Worm (Caenorhabditis elegans) whole organism, L3 larva: ENCODE measurements around the gene K10H10.6.

ENCODE experiments used
- R02D3.7 ChIP-seq: fragments of 150-350 bp; optimal IDR thresholded peaks from 2 replicates; lab custom pipeline; 2014; ENCODE audit warnings: missing biosample characterization, missing genetic modification characterization
- aly-2 ChIP-seq: fragments of 150-350 bp; optimal IDR thresholded peaks from 2 replicates; lab custom pipeline; 2014; ENCODE audit warnings: missing biosample characterization, missing genetic modification characterization
- ama-1 ChIP-seq: fragments of 150-350 bp; optimal IDR thresholded peaks from 2 replicates; lab custom pipeline; 2018
- ceh-16 ChIP-seq: sonication (generic microtip); optimal IDR thresholded peaks from 2 replicates; lab custom pipeline; 2017; ENCODE audit warnings: missing biosample characterization, missing genetic modification characterization
- ceh-28 ChIP-seq: fragments of 150-350 bp; optimal IDR thresholded peaks from 2 replicates; lab custom pipeline; 2014; ENCODE audit warnings: missing biosample characterization, missing genetic modification reagents, missing genetic modification characterization
- ceh-82 ChIP-seq: fragments of 150-350 bp; optimal IDR thresholded peaks from 2 replicates; lab custom pipeline; 2014; ENCODE audit warnings: missing biosample characterization, missing genetic modification characterization
- ceh-9 ChIP-seq: sonication (generic microtip); optimal IDR thresholded peaks from 2 replicates; lab custom pipeline; 2018; ENCODE audit warnings: missing biosample characterization, missing genetic modification characterization
- daf-12 ChIP-seq: fragments of 150-350 bp; optimal IDR thresholded peaks from 2 replicates; lab custom pipeline; 2014; ENCODE audit warnings: missing biosample characterization, missing genetic modification reagents, missing genetic modification characterization
- egl-27 ChIP-seq: sonication (generic microtip); optimal IDR thresholded peaks from 4 replicates; lab custom pipeline; 2017; ENCODE audit warnings: missing biosample characterization, missing genetic modification reagents, missing genetic modification characterization
- elt-1 ChIP-seq: fragments of 150-350 bp; optimal IDR thresholded peaks from 2 replicates; lab custom pipeline; 2014; ENCODE audit warnings: missing biosample characterization, missing genetic modification characterization
- elt-2 ChIP-seq: sonication (generic microtip); optimal IDR thresholded peaks from 2 replicates; lab custom pipeline; 2016; ENCODE audit warnings: missing genetic modification reagents, mild to moderate bottlenecking, missing genetic modification characterization, missing compliant biosample characterization
- elt-3 ChIP-seq, 3 experiments: fragments of 150-350 bp in 1 of 3; sonication (generic microtip) in 2 of 3; optimal IDR thresholded peaks; 2 replicates in 2 of 3; 4 replicates in 1 of 3; lab custom pipeline; 2014 to 2017; ENCODE audit warnings: missing biosample characterization in 3 of 3, missing genetic modification characterization in 3 of 3
- fkh-10 ChIP-seq: sonication (generic microtip); optimal IDR thresholded peaks from 2 replicates; lab custom pipeline; 2017; ENCODE audit warnings: missing biosample characterization, missing genetic modification reagents, missing genetic modification characterization
- fos-1 ChIP-seq: fragments of 150-350 bp; optimal IDR thresholded peaks from 2 replicates; lab custom pipeline; 2014; ENCODE audit warnings: missing biosample characterization, missing genetic modification characterization
- hmg-11 ChIP-seq: sonication (generic microtip); optimal IDR thresholded peaks from 2 replicates; lab custom pipeline; 2016; ENCODE audit warnings: missing genetic modification characterization, missing compliant biosample characterization
- jun-1 ChIP-seq: fragments of 150-350 bp; optimal IDR thresholded peaks from 2 replicates; lab custom pipeline; 2014; ENCODE audit warnings: missing biosample characterization, missing genetic modification reagents, missing genetic modification characterization
- lin-15B ChIP-seq: fragments of 150-350 bp; optimal IDR thresholded peaks from 2 replicates; lab custom pipeline; 2014; ENCODE audit warnings: missing biosample characterization, missing genetic modification characterization
- lin-39 ChIP-seq: fragments of 150-350 bp; optimal IDR thresholded peaks from 2 replicates; lab custom pipeline; 2018; ENCODE audit warnings: missing biosample characterization, missing genetic modification reagents, missing genetic modification characterization
- lsy-12 ChIP-seq: sonication (generic microtip); optimal IDR thresholded peaks from 2 replicates; lab custom pipeline; 2016; ENCODE audit warnings: mild to moderate bottlenecking, missing genetic modification characterization, missing compliant biosample characterization
- mml-1 ChIP-seq: fragments of 150-350 bp; sonication (generic microtip); optimal IDR thresholded peaks from 3 replicates; lab custom pipeline; 2014; ENCODE audit warnings: missing biosample characterization, missing genetic modification characterization
- nfya-1 ChIP-seq: sonication (generic microtip); optimal IDR thresholded peaks from 2 replicates; lab custom pipeline; 2017; ENCODE audit warnings: missing genetic modification characterization, mild to moderate bottlenecking, missing compliant biosample characterization, antibody characterized with exemption, moderate library complexity; ENCODE audit not compliant: insufficient read depth
- nhr-11 ChIP-seq: fragments of 150-350 bp; optimal IDR thresholded peaks from 2 replicates; lab custom pipeline; 2014; ENCODE audit warnings: missing biosample characterization, missing genetic modification characterization
- nhr-23 ChIP-seq: fragments of 150-350 bp; optimal IDR thresholded peaks from 2 replicates; lab custom pipeline; 2014; ENCODE audit warnings: missing biosample characterization, missing genetic modification reagents, missing genetic modification characterization
- nhr-237 ChIP-seq: fragments of 150-350 bp; optimal IDR thresholded peaks from 2 replicates; lab custom pipeline; 2014; ENCODE audit warnings: missing biosample characterization, missing genetic modification characterization
- nhr-25 ChIP-seq: sonication (generic microtip); optimal IDR thresholded peaks from 2 replicates; lab custom pipeline; 2017; ENCODE audit warnings: missing biosample characterization, missing genetic modification characterization
- nhr-28 ChIP-seq: fragments of 150-350 bp; optimal IDR thresholded peaks from 2 replicates; lab custom pipeline; 2014; ENCODE audit warnings: missing biosample characterization, missing genetic modification characterization
- nhr-43 ChIP-seq: sonication (generic microtip); optimal IDR thresholded peaks from 2 replicates; lab custom pipeline; 2016; ENCODE audit warnings: mild to moderate bottlenecking, missing genetic modification characterization, missing compliant biosample characterization; ENCODE audit not compliant: poor library complexity, severe bottlenecking
- nhr-67 ChIP-seq: fragments of 150-350 bp; optimal IDR thresholded peaks from 2 replicates; lab custom pipeline; 2014; ENCODE audit warnings: missing biosample characterization, missing genetic modification characterization
- nhr-76 ChIP-seq: fragments of 150-350 bp; sonication (generic microtip); optimal IDR thresholded peaks from 5 replicates; lab custom pipeline; 2014; ENCODE audit warnings: missing biosample characterization, missing genetic modification characterization
- nhr-77 ChIP-seq: fragments of 150-350 bp; optimal IDR thresholded peaks from 2 replicates; lab custom pipeline; 2014; ENCODE audit warnings: missing biosample characterization, missing genetic modification characterization
- pha-4 ChIP-seq: fragments of 150-350 bp; optimal IDR thresholded peaks from 2 replicates; lab custom pipeline; 2014; ENCODE audit warnings: missing biosample characterization, missing genetic modification reagents, missing genetic modification characterization
- pqm-1 ChIP-seq: fragments of 150-350 bp; optimal IDR thresholded peaks from 2 replicates; lab custom pipeline; 2017; ENCODE audit warnings: missing biosample characterization, missing genetic modification characterization, inconsistent platforms
- sea-2 ChIP-seq: fragments of 150-350 bp; sonication (generic microtip); optimal IDR thresholded peaks from 4 replicates; lab custom pipeline; 2014; ENCODE audit warnings: missing biosample characterization, missing genetic modification reagents, missing genetic modification characterization
- skn-1 ChIP-seq: fragments of 150-350 bp; optimal IDR thresholded peaks from 2 replicates; lab custom pipeline; 2014; ENCODE audit warnings: missing biosample characterization, missing genetic modification characterization
- snpc-4 ChIP-seq: fragments of 150-350 bp; optimal IDR thresholded peaks from 2 replicates; lab custom pipeline; 2014; ENCODE audit warnings: missing biosample characterization, missing genetic modification characterization
- tbx-2 ChIP-seq: sonication (generic microtip); optimal IDR thresholded peaks from 2 replicates; lab custom pipeline; 2016; ENCODE audit warnings: mild to moderate bottlenecking, missing genetic modification characterization, missing compliant biosample characterization
- unc-39 ChIP-seq: sonication (generic microtip); optimal IDR thresholded peaks from 4 replicates; lab custom pipeline; 2017; ENCODE audit warnings: missing biosample characterization, missing genetic modification characterization
- unc-62 ChIP-seq: fragments of 150-350 bp; sonication (generic microtip); optimal IDR thresholded peaks from 4 replicates; lab custom pipeline; 2014; ENCODE audit warnings: missing biosample characterization, missing genetic modification reagents, missing genetic modification characterization
- zag-1 ChIP-seq: fragments of 150-350 bp; optimal IDR thresholded peaks from 2 replicates; lab custom pipeline; 2014; ENCODE audit warnings: missing biosample characterization, missing genetic modification characterization
- ztf-11 ChIP-seq: fragments of 150-350 bp; optimal IDR thresholded peaks from 2 replicates; lab custom pipeline; 2014; ENCODE audit warnings: missing biosample characterization, missing genetic modification characterization
- ztf-4 ChIP-seq: fragments of 150-350 bp; optimal IDR thresholded peaks from 2 replicates; lab custom pipeline; 2014; ENCODE audit warnings: missing biosample characterization, missing genetic modification characterization

The K10H10.6 gene

DNA sequence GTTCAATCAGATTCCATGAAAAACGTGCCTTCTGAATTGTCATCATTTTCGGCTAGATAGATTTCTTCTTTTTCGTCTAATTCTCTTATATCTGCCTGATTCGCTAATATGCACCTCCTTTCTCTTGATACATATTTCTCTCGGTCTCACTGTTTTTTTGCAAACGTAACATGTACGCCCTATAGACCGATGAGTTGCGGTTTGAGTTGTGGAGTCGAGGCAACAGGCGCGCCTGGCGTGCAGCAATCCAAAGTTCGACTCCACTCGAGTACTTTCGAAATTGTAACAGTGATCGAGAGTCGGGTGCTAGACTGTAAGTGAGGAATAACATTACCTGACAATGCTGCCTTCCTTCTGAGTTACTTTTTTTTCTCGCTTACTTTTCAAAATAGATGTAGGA lies 6.3 kb upstream of the K10H10.6 start:
- TF ChIP-seq nhr-25 (tag; lab: Kevin White, UChicago): peak; percentile 88
- TF ChIP-seq sea-2 (GFP tag; lab: Kevin White, UChicago): no peak
- peak; percentile 76 for TF ChIP-seq tbx-2 (tag; lab: Kevin White, UChicago)
- TF ChIP-seq ceh-9 (tag; lab: Kevin White, UChicago): no peak
- peak; percentile 17 for TF ChIP-seq elt-1
- peak; percentile 44 for TF ChIP-seq R02D3.7 (tag; lab: Kevin White, UChicago)
- peak; percentile 87 for TF ChIP-seq pha-4 (tag; lab: Kevin White, UChicago)
- TF ChIP-seq nhr-237: no peak
- peak; percentile 44 for TF ChIP-seq unc-62 (GFP tag; lab: Kevin White, UChicago)
- TF ChIP-seq zag-1 (tag; lab: Kevin White, UChicago): no peak
- peak; percentile 84 for TF ChIP-seq nhr-77 (tag; lab: Kevin White, UChicago)
- no peak for TF ChIP-seq ceh-82
- peak; percentile 64 for TF ChIP-seq elt-2 (tag; lab: Kevin White, UChicago)
- TF ChIP-seq jun-1 (tag; lab: Kevin White, UChicago): peak; percentile 56
- TF ChIP-seq ztf-4 (tag; lab: Kevin White, UChicago): no peak
- no peak for TF ChIP-seq nhr-76
- peak; percentile 23 for TF ChIP-seq fos-1 (tag; lab: Kevin White, UChicago)
- peak; percentile 9 for TF ChIP-seq ceh-28
- peak; percentile 66 for TF ChIP-seq ama-1 (lab: Kevin White, UChicago)
- TF ChIP-seq hmg-11 (tag; lab: Kevin White, UChicago): peak; percentile 88
- TF ChIP-seq mml-1 (tag; lab: Kevin White, UChicago): no peak
- TF ChIP-seq nhr-43 (tag; lab: Kevin White, UChicago): peak; percentile 90
- TF ChIP-seq pqm-1 (tag; lab: Kevin White, UChicago): peak; percentile 46
- peak; percentile 84 for TF ChIP-seq snpc-4 (tag; lab: Kevin White, UChicago)
- TF ChIP-seq elt-3 (tag; optimal IDR thresholded peaks at IDR 0.05; lab: Kevin White, UChicago): peak in 1 of 3 experiments; percentile 55
- TF ChIP-seq nfya-1 (tag; lab: Kevin White, UChicago): peak; percentile 72
- TF ChIP-seq ztf-11 (tag; lab: Kevin White, UChicago): peak; percentile 34
- no peak for TF ChIP-seq nhr-67 (tag; lab: Kevin White, UChicago)
- peak; percentile 86 for TF ChIP-seq skn-1 (tag; lab: Kevin White, UChicago)
- peak; percentile 77 for TF ChIP-seq egl-27
- TF ChIP-seq lin-39: peak; percentile 88
- TF ChIP-seq aly-2 (tag; lab: Kevin White, UChicago): no peak
- no peak for TF ChIP-seq fkh-10
- TF ChIP-seq lsy-12 (tag; lab: Kevin White, UChicago): peak; percentile 83
- peak; percentile 64 for TF ChIP-seq nhr-23 (tag; lab: Kevin White, UChicago)
- TF ChIP-seq lin-15B (tag; lab: Kevin White, UChicago): peak; percentile 9

DNA sequence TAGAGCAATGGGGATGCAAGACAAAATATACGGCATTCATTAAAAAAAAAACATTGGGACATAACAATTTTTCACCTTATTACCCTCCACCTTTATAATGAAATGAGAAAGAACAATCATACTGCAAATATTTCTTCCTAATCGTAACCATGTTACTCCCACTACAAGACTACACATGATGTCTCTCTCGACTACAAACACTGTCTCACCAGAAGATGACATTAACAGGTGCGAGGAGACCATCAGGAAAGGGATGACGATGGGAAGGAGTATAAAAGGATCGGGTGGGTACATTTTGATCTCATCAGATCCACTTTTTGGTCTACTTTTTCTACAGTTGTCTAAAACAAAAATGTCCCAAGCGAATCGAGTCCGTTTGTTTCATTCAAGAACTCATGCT lies 5.2 kb upstream of the K10H10.6 start, which contains the start of gene dhs-8:
Gene dhs-8 (plus strand): TSS at position 179 of the 400 bp plus-strand sequence.
- TF ChIP-seq nhr-43 (tag; lab: Kevin White, UChicago) (peak; percentile 15), hmg-11 (tag; lab: Kevin White, UChicago) (no peak), ceh-16 (no peak), daf-12 (tag; lab: Kevin White, UChicago) (no peak), elt-1 (no peak)

DNA sequence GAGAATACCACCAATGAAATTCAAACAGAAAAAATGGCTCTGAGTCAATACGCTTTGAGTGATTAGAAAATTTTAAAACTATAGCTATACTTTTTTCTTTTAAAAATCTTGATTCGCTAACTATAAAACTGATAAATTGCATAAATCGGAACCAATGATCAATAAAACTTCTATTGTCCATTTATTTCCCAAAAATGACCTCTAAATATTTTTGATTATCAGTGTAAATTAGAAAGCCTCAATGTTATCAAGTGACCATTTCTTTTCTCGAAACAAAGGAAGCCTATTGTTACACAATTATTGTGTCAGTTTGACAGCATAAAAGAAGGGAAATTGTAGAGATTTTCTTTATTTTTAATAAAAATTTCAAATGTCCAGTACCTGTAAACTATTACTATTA lies 3.0 kb upstream of the K10H10.6 start, which contains the start of gene K10H10.4:
Gene K10H10.4 (plus strand): TSS at position 301 of the 400 bp plus-strand sequence.
- TF ChIP-seq unc-62 (GFP tag; lab: Kevin White, UChicago) (no peak), unc-39 (tag; lab: Kevin White, UChicago) (no peak), R02D3.7 (tag; lab: Kevin White, UChicago) (no peak), elt-2 (tag; lab: Kevin White, UChicago) (no peak), daf-12 (tag; lab: Kevin White, UChicago) (no peak), elt-3 (tag; optimal IDR thresholded peaks at IDR 0.05; lab: Kevin White, UChicago) (no peak), ztf-11 (tag; lab: Kevin White, UChicago) (no peak), nhr-11 (no peak), nhr-28 (no peak), nfya-1 (tag; lab: Kevin White, UChicago) (no peak), snpc-4 (tag; lab: Kevin White, UChicago) (no peak)
